Worm (Caenorhabditis elegans) whole organism, early embryonic: ENCODE measurements around the gene rps-13.

Experiments
- B0310.2 ChIP-seq: sonication (generic microtip); optimal IDR thresholded peaks from 2 replicates; lab custom pipeline; 2016; ENCODE audit warnings: mild to moderate bottlenecking, missing genetic modification characterization, missing compliant biosample characterization
- ama-1 ChIP-seq: fragments of 150-350 bp; optimal IDR thresholded peaks from 2 replicates; lab custom pipeline; 2014
- flt-1 ChIP-seq: fragments of 200-800 bp; sonication (Bioruptor generic); IDR thresholded peaks from 2 replicates; pipeline ENCODE4 v1.3.6; 2022; ENCODE audit warnings: missing genetic modification characterization, missing compliant biosample characterization
- hnd-1 ChIP-seq: sonication (generic microtip); optimal IDR thresholded peaks from 2 replicates; lab custom pipeline; 2016; ENCODE audit warnings: missing genetic modification characterization, missing compliant biosample characterization

- TF ChIP-seq ama-1 (no peak), B0310.2 (no peak), flt-1 (GFP tag; lab: Robert Waterston, UW) (no peak), hnd-1 (tag; lab: Kevin White, UChicago) (no peak)
Observed at ce11 chrIII:6345968-6346498, 28.8 kb downstream of the rps-13 start, which contains the start of the genes trmt-10C.2 and C56G2.22.
